Fruit fly (Drosophila melanogaster): ENCODE data around the gene hth.

Gene hth

DNA sequence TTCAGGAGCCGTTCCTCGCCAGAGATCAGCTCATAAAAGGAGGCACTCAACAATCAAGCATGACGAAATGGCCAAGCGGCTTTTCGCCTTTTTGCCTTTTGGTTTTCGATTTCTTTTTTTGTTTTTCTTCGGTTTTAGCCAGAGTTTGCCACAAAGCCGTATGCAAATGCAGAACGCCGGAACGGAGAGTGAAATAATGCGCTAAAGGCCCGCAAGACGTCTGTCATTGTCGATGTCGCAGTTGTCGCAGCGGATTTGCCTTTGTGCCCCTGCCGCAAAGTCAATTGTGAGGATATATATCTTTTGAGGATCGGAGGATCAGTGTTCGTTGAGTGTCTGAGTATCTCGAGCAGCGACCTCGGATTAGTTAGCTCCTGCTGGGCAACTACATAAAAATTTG lies 28.6 kb upstream of the hth start:
- TF ChIP-seq CG8301 (tag; optimal IDR thresholded peaks at IDR 0.05) (no peak), fd96Ca (GFP tag; IDR thresholded peaks at IDR 0.05) (no peak), CG13204 (GFP tag; optimal IDR thresholded peaks at IDR 0.05) (no peak), Pif1B (GFP tag; optimal IDR thresholded peaks at IDR 0.05) (no peak), CG14655 (GFP tag; optimal IDR thresholded peaks at IDR 0.05) (no peak), CG4496 (GFP tag; IDR thresholded peaks at IDR 0.05) (no peak), CG9948 (tag; optimal IDR thresholded peaks at IDR 0.05) (no peak), Snoo (tag; optimal IDR thresholded peaks at IDR 0.05) (no peak), EcR (GFP tag; optimal IDR thresholded peaks at IDR 0.05) (no peak), gl (tag; optimal IDR thresholded peaks at IDR 0.05) (no peak), rn (GFP tag; IDR thresholded peaks at IDR 0.05) (no peak), CG8159 (tag; optimal IDR thresholded peaks at IDR 0.05) (no peak), CG34367 (tag; optimal IDR thresholded peaks at IDR 0.05) (no peak), CG10348 (GFP tag; IDR thresholded peaks at IDR 0.05) (no peak), CG15710 (tag; optimal IDR thresholded peaks at IDR 0.05) (no peak), Ets98B (GFP tag; IDR thresholded peaks at IDR 0.05) (no peak), CG32121 (GFP tag; IDR thresholded peaks at IDR 0.05) (no peak), Pif1A (GFP tag; optimal IDR thresholded peaks at IDR 0.05) (no peak), CG17806 (tag; optimal IDR thresholded peaks at IDR 0.05) (no peak), CG12605 (GFP tag; IDR thresholded peaks at IDR 0.05) (no peak)

DNA sequence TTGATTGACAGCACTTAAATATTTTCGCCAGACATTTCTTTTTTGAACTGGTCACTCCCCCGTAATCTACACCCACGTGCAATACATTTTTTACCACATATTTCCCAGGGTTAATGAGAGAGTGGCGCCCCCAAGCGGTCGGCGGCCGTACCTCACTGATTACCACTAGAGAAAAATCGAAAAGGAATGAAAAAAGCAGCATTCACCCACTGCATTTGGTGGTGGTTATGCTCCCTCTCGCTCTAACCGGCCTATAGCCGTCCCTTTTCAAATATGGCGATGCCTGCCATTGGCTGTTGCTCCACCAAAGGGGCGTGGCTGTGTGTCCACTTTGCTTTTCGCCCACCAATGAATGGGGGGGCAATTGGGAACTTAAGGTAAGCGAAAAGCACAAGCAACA lies 25.6 kb upstream of the hth start:
- TF ChIP-seq CG8301 (tag; optimal IDR thresholded peaks at IDR 0.05) (peak; percentile 47), CG15710 (tag; optimal IDR thresholded peaks at IDR 0.05) (peak; percentile 34), fd96Ca (GFP tag; IDR thresholded peaks at IDR 0.05) (peak; percentile 80), CG10348 (GFP tag; IDR thresholded peaks at IDR 0.05) (no peak), rn (GFP tag; IDR thresholded peaks at IDR 0.05) (peak; percentile 69), CG8159 (tag; optimal IDR thresholded peaks at IDR 0.05) (peak; percentile 39), CG4496 (GFP tag; IDR thresholded peaks at IDR 0.05) (peak; percentile 83), Snoo (tag; optimal IDR thresholded peaks at IDR 0.05) (no peak), CG34367 (tag; optimal IDR thresholded peaks at IDR 0.05) (peak; percentile 61), CG32121 (GFP tag; IDR thresholded peaks at IDR 0.05) (peak; percentile 82), EcR (GFP tag; optimal IDR thresholded peaks at IDR 0.05) (no peak), gl (tag; optimal IDR thresholded peaks at IDR 0.05) (peak; percentile 63), CG14655 (GFP tag; optimal IDR thresholded peaks at IDR 0.05) (peak; percentile 61), CG17806 (tag; optimal IDR thresholded peaks at IDR 0.05) (peak; percentile 8), Ets98B (GFP tag; IDR thresholded peaks at IDR 0.05) (peak; percentile 79), Pif1B (GFP tag; optimal IDR thresholded peaks at IDR 0.05) (no peak), Pif1A (GFP tag; optimal IDR thresholded peaks at IDR 0.05) (peak; percentile 60), CG13204 (GFP tag; optimal IDR thresholded peaks at IDR 0.05) (peak; percentile 59), CG9948 (tag; optimal IDR thresholded peaks at IDR 0.05) (no peak), CG12605 (GFP tag; IDR thresholded peaks at IDR 0.05) (peak; percentile 71), D1 (tag; optimal IDR thresholded peaks at IDR 0.05) (peak; percentile 53)

DNA sequence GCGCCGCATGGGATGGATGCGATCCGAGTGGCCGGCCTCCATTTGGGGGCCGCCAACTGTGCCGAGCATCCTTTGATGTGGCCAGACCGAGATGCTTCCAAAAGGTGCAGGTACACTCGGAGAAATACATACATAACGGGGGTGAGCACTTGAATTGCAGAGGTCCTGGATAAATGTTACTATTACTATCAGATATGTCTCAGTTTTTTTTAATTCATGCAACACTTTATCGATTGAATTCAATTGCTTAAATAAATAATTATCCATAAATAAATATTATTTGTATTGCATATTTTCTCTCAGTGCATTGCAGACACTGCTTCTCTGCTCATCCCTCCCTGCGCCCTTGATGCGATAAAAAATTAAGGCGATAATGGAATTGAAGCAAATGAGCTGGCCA lies 21.7 kb upstream of the hth start:
- TF ChIP-seq CG4496 (GFP tag; IDR thresholded peaks at IDR 0.05): peak; percentile 51; the same call in 1 of the 3 replicates
- peak; percentile 38 for TF ChIP-seq CG14655 (GFP tag; optimal IDR thresholded peaks at IDR 0.05)
- peak; percentile 75 for TF ChIP-seq CG9948 (tag; optimal IDR thresholded peaks at IDR 0.05)
- peak; percentile 48 for TF ChIP-seq Pif1A (GFP tag; optimal IDR thresholded peaks at IDR 0.05)
- TF ChIP-seq CG10348 (GFP tag; IDR thresholded peaks at IDR 0.05): no peak
- TF ChIP-seq Pif1B (GFP tag; optimal IDR thresholded peaks at IDR 0.05): peak; percentile 57
- TF ChIP-seq Snoo (tag; optimal IDR thresholded peaks at IDR 0.05): peak; percentile 53
- TF ChIP-seq CG8159 (tag; optimal IDR thresholded peaks at IDR 0.05): peak; percentile 87
- peak; percentile 72 for TF ChIP-seq CG34367 (tag; optimal IDR thresholded peaks at IDR 0.05)
- no peak for TF ChIP-seq D1 (tag; optimal IDR thresholded peaks at IDR 0.05)
- TF ChIP-seq rn (GFP tag; IDR thresholded peaks at IDR 0.05): 0 out of 2 replicates have a peak, but pooled peaks have one; percentile 6
- TF ChIP-seq CG15710 (tag; optimal IDR thresholded peaks at IDR 0.05): peak; percentile 74
- TF ChIP-seq gl (tag; optimal IDR thresholded peaks at IDR 0.05): peak; percentile 43
- no peak for TF ChIP-seq CG13204 (GFP tag; optimal IDR thresholded peaks at IDR 0.05)
- peak; percentile 76 for TF ChIP-seq CG17806 (tag; optimal IDR thresholded peaks at IDR 0.05)
- no peak for TF ChIP-seq Ets98B (GFP tag; IDR thresholded peaks at IDR 0.05)
- TF ChIP-seq EcR (GFP tag; optimal IDR thresholded peaks at IDR 0.05): no peak
- TF ChIP-seq CG12605 (GFP tag; IDR thresholded peaks at IDR 0.05): peak; percentile 10; the same call in 1 of the 2 replicates
- TF ChIP-seq CG32121 (GFP tag; IDR thresholded peaks at IDR 0.05): no peak
- TF ChIP-seq CG8301 (tag; optimal IDR thresholded peaks at IDR 0.05): peak; percentile 11
- TF ChIP-seq fd96Ca (GFP tag; IDR thresholded peaks at IDR 0.05): no peak

DNA sequence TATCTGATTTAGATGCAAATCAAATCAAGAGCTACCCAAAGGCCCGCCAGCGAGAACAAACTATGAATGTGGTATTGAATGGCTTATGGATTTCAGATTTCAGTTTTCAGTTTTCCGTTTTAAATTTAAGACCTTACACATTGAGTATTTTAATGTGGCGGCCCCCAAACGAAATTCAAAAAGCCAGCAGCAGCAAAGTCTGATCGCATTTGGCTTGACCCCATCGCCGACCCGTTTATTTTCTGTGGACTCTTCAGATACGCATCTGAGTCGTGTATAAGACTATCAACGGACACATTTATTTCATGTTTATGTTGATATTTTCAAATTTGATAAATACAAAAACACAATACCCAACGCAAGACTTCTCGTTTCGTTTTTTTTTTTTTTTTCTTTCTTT lies 20.2 kb upstream of the hth start:
- TF ChIP-seq CG15710 (tag; optimal IDR thresholded peaks at IDR 0.05): no peak
- TF ChIP-seq CG13204 (GFP tag; optimal IDR thresholded peaks at IDR 0.05): no peak
- TF ChIP-seq Snoo (tag; optimal IDR thresholded peaks at IDR 0.05): no peak
- TF ChIP-seq CG17806 (tag; optimal IDR thresholded peaks at IDR 0.05): no peak
- no peak for TF ChIP-seq fd96Ca (GFP tag; IDR thresholded peaks at IDR 0.05)
- TF ChIP-seq gl (tag; optimal IDR thresholded peaks at IDR 0.05): no peak
- TF ChIP-seq CG10348 (GFP tag; IDR thresholded peaks at IDR 0.05): no peak
- TF ChIP-seq CG8159 (tag; optimal IDR thresholded peaks at IDR 0.05): no peak
- no peak for TF ChIP-seq Pif1B (GFP tag; optimal IDR thresholded peaks at IDR 0.05)
- TF ChIP-seq CG4496 (GFP tag; IDR thresholded peaks at IDR 0.05): no peak
- TF ChIP-seq CG34367 (tag; optimal IDR thresholded peaks at IDR 0.05): no peak
- no peak for TF ChIP-seq CG9948 (tag; optimal IDR thresholded peaks at IDR 0.05)
- no peak for TF ChIP-seq CG14655 (GFP tag; optimal IDR thresholded peaks at IDR 0.05)
- no peak for TF ChIP-seq Ets98B (GFP tag; IDR thresholded peaks at IDR 0.05)
- TF ChIP-seq rn (GFP tag; IDR thresholded peaks at IDR 0.05): no peak
- TF ChIP-seq D1 (tag; optimal IDR thresholded peaks at IDR 0.05): no peak
- no peak for TF ChIP-seq Pif1A (GFP tag; optimal IDR thresholded peaks at IDR 0.05)

DNA sequence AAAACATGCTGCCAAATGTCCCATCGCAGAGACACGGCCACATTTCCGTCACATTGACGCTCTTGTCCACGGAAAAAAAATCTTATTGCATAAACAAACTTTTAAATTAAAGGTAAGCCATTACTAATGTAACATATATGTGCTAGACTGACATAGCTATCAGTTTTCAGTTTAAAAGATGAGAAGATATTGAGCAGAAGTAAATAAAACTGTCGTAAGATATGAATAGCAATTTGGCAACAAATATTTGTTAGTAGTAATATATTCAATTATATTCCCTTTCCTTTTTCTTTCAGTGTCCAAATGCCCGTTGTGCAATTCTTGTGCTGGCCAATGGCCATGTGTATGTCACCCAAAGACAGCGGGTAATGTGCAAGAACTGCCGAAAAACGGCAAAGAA lies 19.4 kb upstream of the hth start:
- no peak for TF ChIP-seq rn (GFP tag; IDR thresholded peaks at IDR 0.05)

DNA sequence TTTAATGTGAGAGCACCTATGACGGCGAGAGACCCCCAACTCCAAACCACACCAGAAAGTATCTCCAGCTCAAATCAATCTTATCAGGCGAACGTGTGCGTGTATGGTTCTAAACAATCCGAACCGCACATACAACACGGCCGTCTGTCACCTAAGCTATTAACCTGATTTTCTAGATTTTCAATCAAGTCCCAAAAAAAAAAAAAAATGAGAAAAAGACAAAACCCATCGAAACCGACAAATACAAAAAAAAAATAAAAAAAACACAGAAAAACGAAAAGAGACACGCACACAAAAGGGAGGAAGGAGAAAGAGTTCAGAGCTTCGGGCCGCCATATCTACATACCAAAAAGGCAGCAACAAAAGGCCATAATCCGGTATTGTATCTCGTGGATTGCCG lies 17.2 kb upstream of the hth start:
- TF ChIP-seq Snoo (tag; optimal IDR thresholded peaks at IDR 0.05) (no peak), rn (GFP tag; IDR thresholded peaks at IDR 0.05) (no peak), fd96Ca (GFP tag; IDR thresholded peaks at IDR 0.05) (no peak), CG12605 (GFP tag; IDR thresholded peaks at IDR 0.05) (no peak)

Measured in whole organism, pupa.